Worm (Caenorhabditis elegans) whole organism, L4/young adult: ENCODE measurements around the gene Y38H6C.15.

Experiments
- W03F9.2 ChIP-seq: fragments of 150-350 bp; optimal IDR thresholded peaks from 2 replicates; lab custom pipeline; 2014; ENCODE audit warnings: missing biosample characterization, missing genetic modification characterization
- him-1 ChIP-seq: sonication (generic microtip); optimal IDR thresholded peaks from 2 replicates; lab custom pipeline; 2016; ENCODE audit warnings: missing genotype, missing genetic modification reagents, missing genetic modification characterization, missing compliant biosample characterization

DNA sequence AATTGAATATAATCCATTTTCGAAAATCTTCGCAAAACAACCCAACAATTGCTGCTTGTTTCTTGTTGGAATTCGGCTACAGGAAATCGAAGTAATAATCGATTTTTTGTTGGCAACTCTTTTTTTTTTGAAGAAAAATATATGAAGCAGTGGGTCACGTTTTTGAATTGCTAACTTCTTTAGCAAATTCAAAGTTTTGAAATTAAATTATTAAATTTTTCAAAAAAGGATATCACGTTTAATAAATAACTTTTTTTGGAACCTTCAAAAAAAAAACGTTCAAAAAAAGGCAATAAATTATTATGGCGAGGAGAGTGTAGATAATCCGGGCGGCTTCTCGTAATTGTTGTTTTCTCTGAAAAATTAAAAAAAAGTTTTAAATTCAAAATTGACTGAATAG lies at the start of gene Y38H6C.15:
- TF ChIP-seq W03F9.2 (tag; lab: Kevin White, UChicago) (no peak), him-1 (tag; lab: Kevin White, UChicago) (no peak)
